Worm (Caenorhabditis elegans) whole organism, young adult: ENCODE measurements around the gene srw-33.
A peak's percentile ranks its signal among the peaks of the same experiment; 100 is the strongest.

ENCODE experiments used
- B0261.1 ChIP-seq: sonication (generic microtip); optimal IDR thresholded peaks from 2 replicates; lab custom pipeline; 2016; ENCODE audit warnings: mild to moderate bottlenecking, missing genetic modification characterization, moderate library complexity, missing compliant biosample characterization
- B0336.3 ChIP-seq: fragments of 200-800 bp; sonication (Bioruptor generic); IDR thresholded peaks from 2 replicates; pipeline ENCODE4 v1.3.6; 2022; ENCODE audit warnings: missing genetic modification characterization, missing compliant biosample characterization
- C17E4.6 ChIP-seq: fragments of 200-800 bp; sonication (Bioruptor generic); IDR thresholded peaks from 2 replicates; pipeline ENCODE4 v1.3.6; 2022; ENCODE audit warnings: missing genetic modification reagents, missing genetic modification characterization, missing compliant biosample characterization
- D2030.7 ChIP-seq: fragments of 200-800 bp; sonication (Bioruptor generic); IDR thresholded peaks from 2 replicates; pipeline ENCODE4 v1.3.6; 2022; ENCODE audit warnings: missing genetic modification reagents, missing genetic modification characterization, missing compliant biosample characterization
- F33H1.4 ChIP-seq: fragments of 200-800 bp; sonication (Bioruptor generic); IDR thresholded peaks from 2 replicates; pipeline ENCODE4 v1.3.6; 2022; ENCODE audit warnings: missing genetic modification reagents, missing genetic modification characterization, missing compliant biosample characterization
- F52B5.7 ChIP-seq: sonication (generic microtip); optimal IDR thresholded peaks from 2 replicates; lab custom pipeline; 2016; ENCODE audit warnings: mild to moderate bottlenecking, missing genetic modification characterization, missing compliant biosample characterization
- F57A8.1 ChIP-seq: fragments of 200-800 bp; sonication (Bioruptor generic); optimal IDR thresholded peaks from 2 replicates; lab custom pipeline; 2018; ENCODE audit warnings: mild to moderate bottlenecking, missing genetic modification characterization, moderate library complexity, missing compliant biosample characterization
- F57C9.4 ChIP-seq: sonication (generic microtip); optimal IDR thresholded peaks from 2 replicates; lab custom pipeline; 2017; ENCODE audit warnings: mild to moderate bottlenecking, missing genetic modification characterization, missing compliant biosample characterization
- K12H6.12 ChIP-seq: fragments of 200-800 bp; sonication (Bioruptor generic); optimal IDR thresholded peaks from 2 replicates; lab custom pipeline; 2018; ENCODE audit warnings: mild to moderate bottlenecking, missing genetic modification characterization, missing compliant biosample characterization
- T26A5.8 ChIP-seq: sonication (generic microtip); optimal IDR thresholded peaks from 2 replicates; lab custom pipeline; 2016; ENCODE audit warnings: missing genetic modification characterization, missing compliant biosample characterization
- ama-1 ChIP-seq, 3 experiments: fragments of 150-350 bp in 1 of 3; sonication (generic microtip) in 2 of 3; optimal IDR thresholded peaks; 2 replicates each; lab custom pipeline; 2014 to 2018; ENCODE audit warnings: missing biosample characterization in 2 of 3, missing genetic modification characterization in 2 of 3, missing genetic modification reagents in 2 of 3
- bed-2 ChIP-seq: fragments of 200-800 bp; sonication (Bioruptor generic); IDR thresholded peaks from 2 replicates; pipeline ENCODE4 v1.3.6; 2022; ENCODE audit warnings: missing genetic modification reagents, missing genetic modification characterization, missing compliant biosample characterization
- chd-7 ChIP-seq: sonication (generic microtip); optimal IDR thresholded peaks from 2 replicates; lab custom pipeline; 2016; ENCODE audit warnings: mild to moderate bottlenecking, missing genetic modification characterization, moderate library complexity, missing compliant biosample characterization
- die-1 ChIP-seq: sonication (generic microtip); optimal IDR thresholded peaks from 2 replicates; lab custom pipeline; 2016; ENCODE audit warnings: missing genotype, mild to moderate bottlenecking, missing genetic modification characterization, missing compliant biosample characterization
- dpff-1 ChIP-seq: sonication (generic microtip); optimal IDR thresholded peaks from 2 replicates; lab custom pipeline; 2017; ENCODE audit warnings: mild to moderate bottlenecking, missing genetic modification characterization, missing compliant biosample characterization
- dpl-1 ChIP-seq: fragments of 150-350 bp; optimal IDR thresholded peaks from 2 replicates; lab custom pipeline; 2014; ENCODE audit warnings: missing biosample characterization, missing genetic modification reagents, missing genetic modification characterization
- efl-1 ChIP-seq: fragments of 150-350 bp; optimal IDR thresholded peaks from 2 replicates; lab custom pipeline; 2014; ENCODE audit warnings: missing biosample characterization, missing genetic modification reagents, missing genetic modification characterization
- gei-17 ChIP-seq: fragments of 200-800 bp; sonication (Bioruptor generic); optimal IDR thresholded peaks from 2 replicates; lab custom pipeline; 2018; ENCODE audit warnings: mild to moderate bottlenecking, missing genetic modification characterization, missing compliant biosample characterization
- him-1 ChIP-seq: sonication (generic microtip); optimal IDR thresholded peaks from 2 replicates; lab custom pipeline; 2016; ENCODE audit warnings: missing genotype, missing genetic modification reagents, missing genetic modification characterization, missing compliant biosample characterization
- hmg-1.2 ChIP-seq: fragments of 200-800 bp; sonication (Bioruptor generic); IDR thresholded peaks from 2 replicates; pipeline ENCODE4 v1.3.6; 2022; ENCODE audit warnings: missing genetic modification reagents, missing genetic modification characterization, missing compliant biosample characterization
- hmg-20 ChIP-seq: fragments of 200-800 bp; sonication (Bioruptor generic); IDR thresholded peaks from 2 replicates; pipeline ENCODE4 v1.3.6; 2022; ENCODE audit warnings: missing genetic modification reagents, missing genetic modification characterization, missing compliant biosample characterization
- hsf-1 ChIP-seq: fragments of 200-800 bp; sonication (Bioruptor generic); IDR thresholded peaks from 2 replicates; pipeline ENCODE4 v1.3.6; 2022; ENCODE audit warnings: missing genetic modification reagents, missing genetic modification characterization, missing compliant biosample characterization
- lag-1 ChIP-seq: fragments of 200-800 bp; sonication (Bioruptor generic); IDR thresholded peaks from 2 replicates; pipeline ENCODE4 v1.3.6; 2022; ENCODE audit warnings: missing genetic modification reagents, missing genetic modification characterization, missing compliant biosample characterization
- let-607 ChIP-seq, 2 experiments: fragments of 200-800 bp in 1 of 2; sonication (Bioruptor generic) in 1 of 2; sonication (generic microtip) in 1 of 2; optimal IDR thresholded peaks; 2 replicates each; lab custom pipeline; 2016 to 2018; ENCODE audit warnings: mild to moderate bottlenecking in 2 of 2, missing compliant biosample characterization in 2 of 2, missing genetic modification characterization in 2 of 2, moderate library complexity in 2 of 2, missing genotype in 1 of 2
- lin-26 ChIP-seq: fragments of 200-800 bp; sonication (Bioruptor generic); IDR thresholded peaks from 2 replicates; pipeline ENCODE4 v1.3.6; 2022; ENCODE audit warnings: missing genetic modification reagents, missing genetic modification characterization, missing compliant biosample characterization
- lir-1 ChIP-seq: fragments of 200-800 bp; sonication (Bioruptor generic); conservative IDR thresholded peaks from 2 replicates; pipeline ENCODE4 v1.3.6; 2022; ENCODE audit warnings: missing genetic modification reagents, missing genetic modification characterization, missing compliant biosample characterization
- mxl-1 ChIP-seq: sonication (generic microtip); optimal IDR thresholded peaks from 2 replicates; lab custom pipeline; 2016; ENCODE audit warnings: missing genetic modification characterization, missing compliant biosample characterization
- nhr-80 ChIP-seq: sonication (generic microtip); optimal IDR thresholded peaks from 2 replicates; lab custom pipeline; 2016; ENCODE audit warnings: missing genetic modification characterization, missing compliant biosample characterization
- nhr-90 ChIP-seq: sonication (generic microtip); optimal IDR thresholded peaks from 2 replicates; lab custom pipeline; 2016; ENCODE audit warnings: missing genotype, mild to moderate bottlenecking, missing genetic modification characterization, missing compliant biosample characterization
- pha-4 ChIP-seq: fragments of 150-350 bp; sonication (generic microtip); optimal IDR thresholded peaks from 2 replicates; lab custom pipeline; 2014; ENCODE audit warnings: missing biosample characterization, missing genetic modification reagents, missing genetic modification characterization
- rcor-1 ChIP-seq: fragments of 200-800 bp; sonication (Bioruptor generic); IDR thresholded peaks from 2 replicates; pipeline ENCODE4 v1.3.6; 2022; ENCODE audit warnings: missing genetic modification reagents, missing genetic modification characterization, missing compliant biosample characterization
- rec-8 ChIP-seq, 2 experiments: sonication (generic microtip); optimal IDR thresholded peaks; 2 replicates each; lab custom pipeline; 2016; ENCODE audit warnings: mild to moderate bottlenecking in 2 of 2, missing genetic modification characterization in 2 of 2, missing genetic modification reagents in 2 of 2, missing genotype in 2 of 2, missing biosample characterization in 1 of 2, missing compliant biosample characterization in 1 of 2, moderate library complexity in 1 of 2
- rpc-1 ChIP-seq, 2 experiments: fragments of 150-350 bp in 1 of 2; sonication (generic microtip) in 1 of 2; optimal IDR thresholded peaks; 2 replicates each; lab custom pipeline; 2014 to 2018; ENCODE audit warnings: missing biosample characterization in 1 of 2, missing genetic modification characterization in 1 of 2, missing genetic modification reagents in 1 of 2, missing genotype in 1 of 2
- sea-2 ChIP-seq: fragments of 200-800 bp; sonication (Bioruptor generic); IDR thresholded peaks from 2 replicates; pipeline ENCODE4 v1.3.6; 2022; ENCODE audit warnings: missing genetic modification characterization, missing compliant biosample characterization
- snpc-3.4 ChIP-seq: sonication (generic microtip); optimal IDR thresholded peaks from 2 replicates; lab custom pipeline; 2017; ENCODE audit warnings: missing genetic modification characterization, mild to moderate bottlenecking, missing compliant biosample characterization, antibody characterized with exemption, moderate library complexity, missing genotype, missing genetic modification reagents
- snpc-4 ChIP-seq, 5 experiments: fragments of 150-350 bp in 1 of 5; sonication (generic microtip) in 4 of 5; optimal IDR thresholded peaks; 2 replicates each; lab custom pipeline; 2014 to 2018; ENCODE audit warnings: missing genetic modification characterization in 5 of 5, missing biosample characterization in 3 of 5, antibody characterized with exemption in 2 of 5, mild to moderate bottlenecking in 2 of 5, missing compliant biosample characterization in 2 of 5, missing genotype in 2 of 5, moderate library complexity in 2 of 5, missing genetic modification reagents in 1 of 5
- tbp1 ChIP-seq: fragments of 200-800 bp; sonication (Bioruptor generic); optimal IDR thresholded peaks from 2 replicates; lab custom pipeline; 2018; ENCODE audit warnings: mild to moderate bottlenecking, missing genetic modification characterization, missing compliant biosample characterization
- unc-130 ChIP-seq: sonication (generic microtip); optimal IDR thresholded peaks from 2 replicates; lab custom pipeline; 2016; ENCODE audit warnings: missing genetic modification reagents, missing genetic modification characterization, missing compliant biosample characterization
- ztf-18 ChIP-seq: sonication (generic microtip); optimal IDR thresholded peaks from 2 replicates; lab custom pipeline; 2016; ENCODE audit warnings: missing genotype, mild to moderate bottlenecking, missing genetic modification characterization, missing compliant biosample characterization

srw-33 gene

DNA sequence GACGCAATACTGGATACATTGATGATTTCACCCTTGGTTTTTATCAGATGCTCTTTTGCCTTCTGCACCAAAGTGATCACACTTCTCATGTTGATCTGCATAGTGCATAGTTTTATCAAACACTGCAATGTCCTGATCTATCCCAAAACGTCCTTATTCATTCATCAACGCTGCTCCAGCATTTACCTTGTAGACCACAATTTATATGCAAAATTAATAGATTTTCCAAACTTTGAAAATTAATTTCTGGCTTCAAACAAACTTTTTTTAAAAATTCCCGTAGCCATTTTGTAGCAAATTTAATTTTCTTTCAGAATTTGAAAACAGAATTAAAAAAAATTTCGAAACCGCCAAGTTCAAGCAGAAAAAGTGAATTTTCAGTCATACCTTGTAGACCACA, 33.2 kb upstream of the srw-33 start, which contains the start of gene C06B8.3:
TSS of gene C06B8.3 (minus strand) at position 101 of the 400 bp plus-strand sequence.
- no peak for TF ChIP-seq rec-8 (tag; optimal IDR thresholded peaks at IDR 0.05; lab: Kevin White, UChicago)
- no peak for TF ChIP-seq pha-4
- no peak for TF ChIP-seq F33H1.4 (GFP tag; lab: Robert Waterston, UW)
- no peak for TF ChIP-seq lag-1 (GFP tag; lab: Robert Waterston, UW)

DNA sequence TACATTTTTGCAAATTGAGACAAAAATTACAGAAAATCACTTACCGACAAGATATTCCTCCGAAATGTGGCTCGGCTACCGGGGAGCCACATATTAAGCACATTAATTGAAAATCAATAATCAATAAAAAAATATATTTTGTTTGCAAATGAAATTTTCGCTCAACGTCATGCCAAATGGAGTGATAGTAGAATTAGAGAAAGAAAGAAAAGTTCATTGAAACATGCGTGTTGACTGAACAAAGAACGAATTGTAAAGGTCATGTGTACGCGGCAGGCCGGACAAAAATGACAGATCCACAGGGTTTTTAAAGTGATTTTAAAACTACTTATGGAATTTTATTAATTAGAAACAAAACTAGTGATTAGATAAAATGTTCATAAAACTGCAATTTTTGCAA, 32.2 kb upstream of the srw-33 start:
- TF ChIP-seq nhr-80 (tag; lab: Kevin White, UChicago): peak; percentile 28
- no peak for TF ChIP-seq B0261.1 (tag; lab: Kevin White, UChicago)
- TF ChIP-seq efl-1 (GFP tag; lab: Kevin White, UChicago): no peak
- TF ChIP-seq hmg-1.2 (GFP tag; lab: Robert Waterston, UW): no peak
- no peak for TF ChIP-seq let-607 (tag; optimal IDR thresholded peaks at IDR 0.05; lab: Kevin White, UChicago)
- TF ChIP-seq snpc-3.4 (tag; lab: Kevin White, UChicago): no peak
- TF ChIP-seq, all 124 proteins: peak for 1

DNA sequence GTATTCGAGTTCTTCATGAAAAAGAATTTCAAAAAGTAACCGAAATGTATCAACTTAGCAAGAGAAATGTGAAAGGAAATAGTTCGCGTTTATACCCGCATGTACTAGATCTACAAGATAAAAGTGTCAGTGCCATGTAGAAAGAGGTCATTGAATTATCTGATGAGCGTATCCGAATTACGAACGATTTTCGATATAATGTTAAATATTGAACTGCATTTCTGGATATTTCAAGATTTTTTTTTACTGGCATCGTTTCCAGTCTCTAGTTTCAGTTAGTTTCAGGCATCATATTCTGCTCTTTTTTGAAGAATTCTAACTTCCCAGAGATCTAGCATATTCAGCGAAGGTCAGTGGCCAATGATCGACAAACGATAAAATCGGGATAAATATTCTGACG, 30.1 kb upstream of the srw-33 start, which contains the start of gene nhr-150:
TSS of gene nhr-150 (minus strand) at position 92 of the 400 bp plus-strand sequence.
- TF ChIP-seq lir-1 (GFP tag; lab: Robert Waterston, UW) (no peak), him-1 (no peak), snpc-4 (GFP tag; optimal IDR thresholded peaks at IDR 0.05; lab: Kevin White, UChicago) (no peak), snpc-4 (tag; optimal IDR thresholded peaks at IDR 0.05; lab: Kevin White, UChicago) (no peak), dpl-1 (GFP tag; lab: Kevin White, UChicago) (no peak), nhr-90 (no peak), F57C9.4 (tag; lab: Kevin White, UChicago) (no peak), dpff-1 (tag; lab: Kevin White, UChicago) (no peak), unc-130 (GFP tag; lab: Kevin White, UChicago) (no peak), K12H6.12 (tag; lab: Kevin White, UChicago) (no peak), F57A8.1 (GFP tag; lab: Kevin White, UChicago) (no peak), bed-2 (GFP tag; lab: Robert Waterston, UW) (no peak), chd-7 (tag; lab: Kevin White, UChicago) (no peak), B0336.3 (GFP tag; lab: Robert Waterston, UW) (no peak), rpc-1 (optimal IDR thresholded peaks at IDR 0.05; lab: Kevin White, UChicago) (no peak), rpc-1 (tag; optimal IDR thresholded peaks at IDR 0.05; lab: Kevin White, UChicago) (no peak), T26A5.8 (tag; lab: Kevin White, UChicago) (no peak), hmg-1.2 (GFP tag; lab: Robert Waterston, UW) (no peak), F52B5.7 (tag; lab: Kevin White, UChicago) (no peak), F33H1.4 (GFP tag; lab: Robert Waterston, UW) (no peak), gei-17 (GFP tag; lab: Kevin White, UChicago) (no peak), efl-1 (GFP tag; lab: Kevin White, UChicago) (no peak)

DNA sequence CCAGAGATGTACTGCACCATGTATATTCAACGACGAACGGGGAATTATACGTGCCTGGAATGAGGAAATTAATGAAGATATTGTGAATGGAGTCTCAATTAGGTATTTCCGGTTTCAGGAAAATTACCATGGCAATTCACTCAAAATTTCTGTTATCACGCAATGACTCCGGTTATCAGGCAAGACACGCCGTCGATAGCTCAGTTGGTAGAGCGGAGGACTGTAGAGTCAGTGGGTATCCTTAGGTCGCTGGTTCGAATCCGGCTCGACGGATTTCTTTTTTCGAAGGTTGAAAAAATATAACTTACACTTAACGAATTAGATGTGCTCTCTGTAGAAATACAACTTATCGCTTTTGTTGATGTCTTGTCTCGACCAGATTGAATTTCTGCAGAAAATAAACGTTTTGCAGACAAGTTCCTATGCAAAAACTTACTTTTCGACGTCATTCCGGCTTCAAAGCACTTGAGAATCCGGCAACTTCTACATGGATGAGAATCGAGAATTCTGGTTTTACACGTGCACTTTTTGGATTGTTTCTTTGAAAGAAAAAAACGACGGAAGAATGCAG, 29.3 kb upstream of the srw-33 start:
- TF ChIP-seq ztf-18 (peak; percentile 29), lin-26 (GFP tag; lab: Robert Waterston, UW) (peak; percentile 72), hmg-20 (no peak), die-1 (tag; lab: Kevin White, UChicago) (peak; percentile 59), nhr-90 (peak; percentile 52), D2030.7 (peak; percentile 40), snpc-4 (GFP tag; optimal IDR thresholded peaks at IDR 0.05; lab: Kevin White, UChicago) (peak; percentile 11), snpc-4 (tag; optimal IDR thresholded peaks at IDR 0.05; lab: Kevin White, UChicago) (no peak), him-1 (peak; percentile 57), tbp1 (GFP tag; lab: Kevin White, UChicago) (peak; percentile 86), mxl-1 (tag; lab: Kevin White, UChicago) (no peak), hmg-1.2 (GFP tag; lab: Robert Waterston, UW) (peak; percentile 28), rpc-1 (optimal IDR thresholded peaks at IDR 0.05; lab: Kevin White, UChicago) (peak; percentile 60), rpc-1 (tag; optimal IDR thresholded peaks at IDR 0.05; lab: Kevin White, UChicago) (peak; percentile 76), ama-1 (optimal IDR thresholded peaks at IDR 0.05; lab: Kevin White, UChicago) (no peak), ama-1 (GFP tag; optimal IDR thresholded peaks at IDR 0.05; lab: Kevin White, UChicago) (peak in 1 of 2 experiments; percentile 47), sea-2 (GFP tag; lab: Robert Waterston, UW) (no peak), lir-1 (GFP tag; lab: Robert Waterston, UW) (no peak), rcor-1 (GFP tag; lab: Robert Waterston, UW) (peak; percentile 26; the same call in 1 of the 2 replicates), B0261.1 (tag; lab: Kevin White, UChicago) (peak; percentile 53), C17E4.6 (GFP tag; lab: Robert Waterston, UW) (no peak), hsf-1 (GFP tag; lab: Robert Waterston, UW) (0 out of 2 replicates have a peak, but pooled peaks have one; percentile 42)
